Worm (Caenorhabditis elegans): ENCODE measurements around the gene C32C4.16.

The C32C4.16 gene

DNA sequence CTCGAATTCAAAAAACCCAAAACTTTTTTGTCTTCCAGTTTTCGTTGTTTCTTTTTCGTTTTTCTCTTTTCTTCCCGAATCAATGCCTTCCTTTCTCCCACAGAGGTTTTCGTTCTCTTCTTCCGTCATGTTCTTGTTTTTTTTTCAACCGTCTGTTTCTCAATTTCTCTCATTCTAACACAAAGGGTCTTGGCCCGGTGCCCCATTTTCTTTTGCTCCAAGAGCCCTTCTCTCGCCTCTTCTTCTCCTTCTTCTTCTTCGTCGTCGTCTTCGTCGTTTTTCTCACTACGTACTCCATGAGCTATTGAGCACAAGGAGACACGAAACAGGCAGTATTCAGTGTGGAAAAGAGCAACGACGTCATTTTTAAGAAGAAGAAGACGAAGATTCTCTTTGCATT, 30.1 kb downstream of the C32C4.16 start (continued):
- TF ChIP-seq blmp-1 (tag; optimal IDR thresholded peaks at IDR 0.05), result no peak
- TF ChIP-seq aha-1 (tag; optimal IDR thresholded peaks at IDR 0.05), result no peak
- peak; percentile 13 to 29 for TF ChIP-seq efl-1 (optimal IDR thresholded peaks at IDR 0.05)
- TF ChIP-seq efl-1 (GFP tag; optimal IDR thresholded peaks at IDR 0.05 in 1 of 2), result no peak
- TF ChIP-seq lsy-2 (tag; optimal IDR thresholded peaks at IDR 0.05), result peak in 1 of 2 experiments; percentile 55
- TF ChIP-seq lin-14 (GFP tag; optimal IDR thresholded peaks at IDR 0.05), result peak; percentile 88
- TF ChIP-seq tlp-1 (tag; optimal IDR thresholded peaks at IDR 0.05), result no peak
- TF ChIP-seq ceh-82 (tag; optimal IDR thresholded peaks at IDR 0.05), result peak in 1 of 3 experiments; percentile 51
- TF ChIP-seq Y116A8C.19 (tag; optimal IDR thresholded peaks at IDR 0.05; ENCODE audit: borderline replicate concordance), result no peak
- no peak for TF ChIP-seq mdl-1 (tag; optimal IDR thresholded peaks at IDR 0.05)
- peak; percentile 3 for TF ChIP-seq zag-1 (tag; optimal IDR thresholded peaks at IDR 0.05)
- TF ChIP-seq nhr-85 (tag), result no peak
- no peak for TF ChIP-seq nhr-11 (tag; optimal IDR thresholded peaks at IDR 0.05)
- no peak for TF ChIP-seq nhr-19 (GFP tag; conservative IDR thresholded peaks at IDR 0.05)

DNA sequence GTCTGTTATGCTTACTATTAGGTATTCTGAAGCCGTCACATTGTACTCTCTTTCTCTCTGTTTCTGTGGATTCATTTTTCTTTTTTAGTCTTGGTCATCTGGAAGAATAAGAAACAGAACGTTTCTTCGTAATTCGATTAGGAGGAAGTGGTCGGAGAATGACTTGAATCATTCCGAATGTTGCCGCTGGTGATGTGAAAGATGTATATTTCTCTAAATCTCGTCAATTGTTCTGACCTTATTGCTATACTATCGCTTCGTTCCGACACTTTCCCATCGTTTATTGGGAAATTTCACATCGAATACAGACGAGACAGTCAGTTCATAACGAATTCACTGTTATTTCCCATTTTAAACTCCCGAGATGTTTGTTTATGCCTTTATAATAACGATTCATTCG, 31.7 kb downstream of the C32C4.16 start:
- TF ChIP-seq lin-14 (GFP tag; optimal IDR thresholded peaks at IDR 0.05) (peak; percentile 44), blmp-1 (tag; optimal IDR thresholded peaks at IDR 0.05) (peak; percentile 73), snpc-4 (tag; optimal IDR thresholded peaks at IDR 0.05) (no peak)

DNA sequence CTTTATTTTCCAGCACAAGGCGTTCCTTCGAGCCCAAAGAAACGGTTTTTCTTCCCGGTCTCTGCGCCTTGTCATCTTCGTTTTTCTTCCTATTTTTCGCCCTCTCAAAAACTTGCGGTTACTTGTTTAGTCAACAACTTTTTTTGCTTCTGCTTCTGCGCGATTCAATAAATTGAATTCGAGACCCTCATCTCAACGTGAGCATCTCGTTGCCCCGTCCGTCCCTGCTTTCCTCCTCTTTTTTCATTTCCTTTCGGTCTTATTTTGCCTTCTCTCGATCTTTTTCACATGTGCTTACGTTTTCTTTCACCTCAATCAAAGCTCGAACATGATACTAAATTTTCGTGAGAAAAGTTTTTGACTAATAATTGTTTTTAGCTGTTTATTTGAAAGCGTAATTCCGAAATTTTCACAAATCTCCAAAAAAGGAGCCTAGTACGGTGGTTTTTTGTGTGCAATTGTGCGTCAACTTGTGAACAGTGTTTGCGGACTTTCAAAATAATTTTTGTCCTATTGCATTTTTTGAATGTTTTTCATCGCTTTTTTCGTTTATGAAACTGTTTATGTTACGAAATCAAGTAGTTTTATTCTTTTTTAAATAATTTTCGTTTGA, 32.7 kb downstream of the C32C4.16 start:
- TF ChIP-seq lsy-2 (tag; optimal IDR thresholded peaks at IDR 0.05), result peak; percentile 52 to 88
- peak; percentile 2 for TF ChIP-seq nhr-47 (tag; optimal IDR thresholded peaks at IDR 0.05)
- TF ChIP-seq lin-14 (GFP tag; optimal IDR thresholded peaks at IDR 0.05), result peak; percentile 51
- TF ChIP-seq pqm-1 (tag; optimal IDR thresholded peaks at IDR 0.05), result no peak
- no peak for TF ChIP-seq unc-30 (tag; optimal IDR thresholded peaks at IDR 0.05)
- peak; percentile 55 for TF ChIP-seq mep-1 (tag; optimal IDR thresholded peaks at IDR 0.05)
- TF ChIP-seq mef-2 (tag; optimal IDR thresholded peaks at IDR 0.05), result no peak
- no peak for TF ChIP-seq nhr-90 (tag; optimal IDR thresholded peaks at IDR 0.05; ENCODE audit: poor library complexity)
- peak; percentile 66 for TF ChIP-seq fkh-10 (GFP tag; optimal IDR thresholded peaks at IDR 0.05)
- TF ChIP-seq snu-23 (GFP tag; optimal IDR thresholded peaks at IDR 0.05), result peak; percentile 12
- peak; percentile 77 for TF ChIP-seq F16B12.6 (tag; optimal IDR thresholded peaks at IDR 0.05)
- TF ChIP-seq alr-1 (tag; optimal IDR thresholded peaks at IDR 0.05; ENCODE audit: borderline replicate concordance), result no peak
- TF ChIP-seq dpl-1 (GFP tag; optimal IDR thresholded peaks at IDR 0.05), result peak in 1 of 3 experiments; percentile 28
- TF ChIP-seq elt-3 (tag; optimal IDR thresholded peaks at IDR 0.05), result no peak
- peak; percentile 2 for TF ChIP-seq blmp-1 (tag; optimal IDR thresholded peaks at IDR 0.05)
- peak in 1 of 2 experiments; percentile 15 for TF ChIP-seq efl-1 (optimal IDR thresholded peaks at IDR 0.05)
- TF ChIP-seq efl-1 (GFP tag; optimal IDR thresholded peaks at IDR 0.05 in 1 of 2), result peak; percentile 10 to 92
- TF ChIP-seq nhr-237 (tag; optimal IDR thresholded peaks at IDR 0.05), result no peak
- TF ChIP-seq lin-35 (GFP tag; optimal IDR thresholded peaks at IDR 0.05), result peak in 1 of 2 experiments; percentile 30

DNA sequence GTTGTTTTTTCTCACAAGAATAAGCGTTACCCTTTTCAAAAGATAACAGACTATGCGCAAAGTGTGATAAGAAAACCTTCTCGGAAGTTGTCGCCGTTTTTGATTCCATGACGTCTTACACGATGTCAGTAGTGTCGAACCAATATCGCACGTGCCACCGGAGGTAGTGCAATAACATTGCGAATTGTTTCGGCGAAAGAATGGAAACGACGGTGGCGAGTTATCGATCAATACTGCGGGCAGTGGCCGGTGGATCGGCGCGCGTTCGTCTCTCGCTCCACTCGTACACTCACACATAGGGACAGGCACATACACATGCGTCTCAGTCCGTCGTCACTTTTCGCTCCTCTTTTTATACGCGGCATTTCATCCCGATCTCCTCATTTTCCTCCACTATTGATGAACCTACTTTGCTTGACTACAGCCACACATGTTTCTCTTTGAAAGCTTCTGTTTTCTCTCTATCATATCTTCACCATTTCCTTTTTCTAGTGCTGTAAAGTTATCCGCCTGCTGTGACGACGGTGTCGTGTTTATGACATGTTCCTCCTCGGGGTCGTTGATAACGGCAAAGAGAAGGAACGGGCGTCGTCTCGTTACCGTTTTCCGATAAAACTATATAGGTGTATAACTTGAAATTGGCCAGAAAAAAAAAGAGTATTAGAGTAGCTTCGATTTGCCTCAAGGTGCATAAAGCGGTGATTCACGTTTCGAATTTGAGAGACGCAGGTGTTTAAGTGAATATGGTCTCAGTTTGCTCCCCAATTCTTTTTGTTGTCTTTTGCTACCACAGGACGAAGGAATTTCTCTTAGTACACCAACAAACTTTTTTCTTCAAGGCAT, 34.0 kb downstream of the C32C4.16 start:
- TF ChIP-seq rnt-1 (tag; optimal IDR thresholded peaks at IDR 0.05) (peak; percentile 11), nhr-19 (GFP tag; conservative IDR thresholded peaks at IDR 0.05) (peak; percentile 13; the same call in 1 of the 2 replicates), snu-23 (GFP tag; optimal IDR thresholded peaks at IDR 0.05) (peak; percentile 53), ceh-82 (tag; optimal IDR thresholded peaks at IDR 0.05) (peak in 1 of 3 experiments; percentile 4), mdl-1 (tag; optimal IDR thresholded peaks at IDR 0.05) (peak in 1 of 2 experiments; percentile 94), nhr-71 (tag; optimal IDR thresholded peaks at IDR 0.05) (peak; percentile 54), aha-1 (tag; optimal IDR thresholded peaks at IDR 0.05) (no peak), nhr-20 (tag; optimal IDR thresholded peaks at IDR 0.05) (peak; percentile 40), nhr-77 (tag; optimal IDR thresholded peaks at IDR 0.05) (no peak), xbp-1 (tag; optimal IDR thresholded peaks at IDR 0.05) (no peak), lin-14 (GFP tag; optimal IDR thresholded peaks at IDR 0.05) (peak; percentile 79), dsc-1 (tag; optimal IDR thresholded peaks at IDR 0.05) (peak; percentile 75), lin-35 (GFP tag; optimal IDR thresholded peaks at IDR 0.05) (peak in 1 of 2 experiments; percentile 57), elt-3 (tag; optimal IDR thresholded peaks at IDR 0.05) (peak in 5 of 6 experiments; percentile 23 to 80 (median 62)), irx-1 (tag; optimal IDR thresholded peaks at IDR 0.05) (no peak), blmp-1 (tag; optimal IDR thresholded peaks at IDR 0.05) (peak; percentile 49), dpl-1 (GFP tag; optimal IDR thresholded peaks at IDR 0.05) (peak in 1 of 3 experiments; percentile 10), swsn-7 (tag; optimal IDR thresholded peaks at IDR 0.05) (peak; percentile 28), fkh-8 (tag; optimal IDR thresholded peaks at IDR 0.05) (no peak), elt-2 (tag; optimal IDR thresholded peaks at IDR 0.05) (peak; percentile 74), nhr-237 (tag; optimal IDR thresholded peaks at IDR 0.05) (no peak), efl-1 (optimal IDR thresholded peaks at IDR 0.05) (peak in 1 of 2 experiments; percentile 3), efl-1 (GFP tag; optimal IDR thresholded peaks at IDR 0.05 in 1 of 2) (peak in 1 of 2 experiments; percentile 80), snpc-4 (tag; optimal IDR thresholded peaks at IDR 0.05) (no peak), nhr-90 (tag; optimal IDR thresholded peaks at IDR 0.05; ENCODE audit: poor library complexity) (peak; percentile 13)

Data from whole organism, L1 larva.